Worm (Caenorhabditis elegans) whole organism, L2 larva: ENCODE results near the gene bcs-1.

ENCODE experiments used
- ama-1 ChIP-seq: fragments of 150-350 bp; optimal IDR thresholded peaks from 2 replicates; lab custom pipeline; 2018; ENCODE audit warnings: inconsistent platforms
- elt-3 ChIP-seq: sonication (generic microtip); optimal IDR thresholded peaks from 2 replicates; lab custom pipeline; 2017; ENCODE audit warnings: missing biosample characterization, missing genetic modification characterization
- lin-39 ChIP-seq: fragments of 150-350 bp; optimal IDR thresholded peaks from 2 replicates; lab custom pipeline; 2014; ENCODE audit warnings: missing biosample characterization, missing genetic modification reagents, missing genetic modification characterization
- nhr-10 ChIP-seq: sonication (generic microtip); optimal IDR thresholded peaks from 2 replicates; lab custom pipeline; 2017; ENCODE audit warnings: missing biosample characterization, missing genetic modification characterization
- nhr-12 ChIP-seq: fragments of 150-350 bp; optimal IDR thresholded peaks from 2 replicates; lab custom pipeline; 2014; ENCODE audit warnings: missing biosample characterization, missing genetic modification characterization
- nhr-77 ChIP-seq: fragments of 150-350 bp; optimal IDR thresholded peaks from 2 replicates; lab custom pipeline; 2014; ENCODE audit warnings: missing biosample characterization, missing genetic modification characterization
- sma-9 ChIP-seq, 2 experiments: fragments of 150-350 bp in 1 of 2; sonication (generic microtip) in 1 of 2; optimal IDR thresholded peaks; 2 replicates each; lab custom pipeline; 2014 to 2016; ENCODE audit warnings: missing genetic modification characterization in 2 of 2, mild to moderate bottlenecking in 1 of 2, missing biosample characterization in 1 of 2, missing compliant biosample characterization in 1 of 2, missing genetic modification reagents in 1 of 2, moderate library complexity in 1 of 2
- ztf-11 ChIP-seq: sonication (generic microtip); optimal IDR thresholded peaks from 2 replicates; lab custom pipeline; 2017; ENCODE audit warnings: missing biosample characterization, missing genetic modification characterization

ce11 chrII:8570977-8571376 is at the start of gene bcs-1:
- TF ChIP-seq ztf-11 (tag; lab: Kevin White, UChicago), result no peak
- TF ChIP-seq elt-3 (tag; lab: Kevin White, UChicago), result no peak
- no peak for TF ChIP-seq nhr-10 (tag; lab: Kevin White, UChicago)
- TF ChIP-seq nhr-12, result no peak
- no peak for TF ChIP-seq nhr-77 (tag; lab: Kevin White, UChicago)
- TF ChIP-seq ama-1 (lab: Kevin White, UChicago), result no peak
- no peak for TF ChIP-seq sma-9 (GFP tag; optimal IDR thresholded peaks at IDR 0.05; lab: Kevin White, UChicago)
- no peak for TF ChIP-seq sma-9 (tag; optimal IDR thresholded peaks at IDR 0.05; lab: Kevin White, UChicago)
- no peak for TF ChIP-seq lin-39 (tag; lab: Kevin White, UChicago)
